Worm (Caenorhabditis elegans) whole organism, late embryonic: ENCODE results near the gene Y47D7A.2.

Source experiments
- C08G9.2 ChIP-seq: sonication (generic microtip); optimal IDR thresholded peaks from 2 replicates; lab custom pipeline; 2016; ENCODE audit warnings: mild to moderate bottlenecking, missing genetic modification characterization, moderate library complexity, missing compliant biosample characterization
- C38D4.7 ChIP-seq: fragments of 200-800 bp; sonication (Bioruptor generic); optimal IDR thresholded peaks from 2 replicates; lab custom pipeline; 2018; ENCODE audit warnings: mild to moderate bottlenecking, missing genetic modification characterization, moderate library complexity, missing compliant biosample characterization
- F13H6.1 ChIP-seq: sonication (generic microtip); optimal IDR thresholded peaks from 2 replicates; lab custom pipeline; 2016; ENCODE audit warnings: missing genetic modification characterization, missing compliant biosample characterization
- K02D7.2 ChIP-seq: sonication (generic microtip); optimal IDR thresholded peaks from 2 replicates; lab custom pipeline; 2017; ENCODE audit warnings: mild to moderate bottlenecking, missing genetic modification characterization, missing compliant biosample characterization
- K09A11.1 ChIP-seq: sonication (generic microtip); optimal IDR thresholded peaks from 2 replicates; lab custom pipeline; 2017; ENCODE audit warnings: antibody characterized with exemption, mild to moderate bottlenecking, missing genetic modification characterization, missing compliant biosample characterization; ENCODE audit not compliant: insufficient read depth
- ahr-1 ChIP-seq: sonication (generic microtip); optimal IDR thresholded peaks from 2 replicates; lab custom pipeline; 2016; ENCODE audit warnings: missing genetic modification characterization, missing compliant biosample characterization
- ceh-14 ChIP-seq: sonication (generic microtip); optimal IDR thresholded peaks from 2 replicates; lab custom pipeline; 2016; ENCODE audit warnings: missing genotype, missing genetic modification characterization, missing compliant biosample characterization
- ceh-19 ChIP-seq: fragments of 200-800 bp; sonication (Bioruptor generic); optimal IDR thresholded peaks from 2 replicates; lab custom pipeline; 2018; ENCODE audit warnings: mild to moderate bottlenecking, missing genetic modification characterization, missing compliant biosample characterization
- ceh-22 ChIP-seq: sonication (generic microtip); optimal IDR thresholded peaks from 2 replicates; lab custom pipeline; 2017; ENCODE audit warnings: missing biosample characterization, missing genetic modification characterization
- ceh-24 ChIP-seq: sonication (generic microtip); optimal IDR thresholded peaks from 2 replicates; lab custom pipeline; 2016; ENCODE audit warnings: mild to moderate bottlenecking, missing genetic modification characterization, missing compliant biosample characterization
- ceh-31 ChIP-seq: sonication (generic microtip); optimal IDR thresholded peaks from 2 replicates; lab custom pipeline; 2016; ENCODE audit warnings: missing genetic modification characterization, missing compliant biosample characterization
- ceh-34 ChIP-seq: sonication (generic microtip); optimal IDR thresholded peaks from 2 replicates; lab custom pipeline; 2016; ENCODE audit warnings: mild to moderate bottlenecking, missing genetic modification characterization, missing compliant biosample characterization
- ceh-45 ChIP-seq: fragments of 200-800 bp; sonication (Bioruptor generic); IDR thresholded peaks from 2 replicates; pipeline ENCODE4 v1.3.6; 2022; ENCODE audit warnings: missing genetic modification reagents, missing genetic modification characterization, missing compliant biosample characterization
- ceh-48 ChIP-seq: sonication (generic microtip); optimal IDR thresholded peaks from 2 replicates; lab custom pipeline; 2016; ENCODE audit warnings: missing genetic modification characterization, inconsistent platforms, missing compliant biosample characterization
- ceh-9 ChIP-seq: sonication (generic microtip); optimal IDR thresholded peaks from 2 replicates; lab custom pipeline; 2016; ENCODE audit warnings: mild to moderate bottlenecking, missing genetic modification characterization, inconsistent platforms, missing compliant biosample characterization
- dmd-4 ChIP-seq: sonication (generic microtip); optimal IDR thresholded peaks from 2 replicates; lab custom pipeline; 2016; ENCODE audit warnings: borderline replicate concordance, missing genetic modification characterization, missing compliant biosample characterization
- elt-2 ChIP-seq: sonication (generic microtip); optimal IDR thresholded peaks from 2 replicates; lab custom pipeline; 2016; ENCODE audit warnings: missing genetic modification reagents, missing genetic modification characterization, missing compliant biosample characterization
- ets-4 ChIP-seq: sonication (generic microtip); optimal IDR thresholded peaks from 2 replicates; lab custom pipeline; 2016; ENCODE audit warnings: missing genetic modification characterization, missing compliant biosample characterization
- eyg-1 ChIP-seq: sonication (generic microtip); optimal IDR thresholded peaks from 2 replicates; lab custom pipeline; 2016; ENCODE audit warnings: missing genotype, missing genetic modification characterization, missing compliant biosample characterization
- fax-1 ChIP-seq: sonication (generic microtip); optimal IDR thresholded peaks from 2 replicates; lab custom pipeline; 2016; ENCODE audit warnings: missing genotype, missing genetic modification characterization, missing compliant biosample characterization
- fkh-10 ChIP-seq: fragments of 150-350 bp; optimal IDR thresholded peaks from 2 replicates; lab custom pipeline; 2014; ENCODE audit warnings: missing biosample characterization, missing genetic modification reagents, missing genetic modification characterization
- fkh-6 ChIP-seq: sonication (generic microtip); optimal IDR thresholded peaks from 2 replicates; lab custom pipeline; 2016; ENCODE audit warnings: missing genetic modification characterization, missing compliant biosample characterization
- gmeb-2 ChIP-seq: sonication (generic microtip); optimal IDR thresholded peaks from 2 replicates; lab custom pipeline; 2016; ENCODE audit warnings: missing genetic modification characterization, inconsistent platforms, missing compliant biosample characterization
- hlh-6 ChIP-seq: sonication (generic microtip); optimal IDR thresholded peaks from 2 replicates; lab custom pipeline; 2016; ENCODE audit warnings: missing genotype, missing genetic modification characterization, missing compliant biosample characterization
- hlh-8 ChIP-seq: sonication (generic microtip); optimal IDR thresholded peaks from 2 replicates; lab custom pipeline; 2016; ENCODE audit warnings: missing genotype, missing genetic modification characterization, missing compliant biosample characterization
- lin-11 ChIP-seq: fragments of 200-800 bp; sonication (Bioruptor generic); optimal IDR thresholded peaks from 2 replicates; lab custom pipeline; 2018; ENCODE audit warnings: mild to moderate bottlenecking, missing genetic modification characterization, missing compliant biosample characterization
- nfya-1 ChIP-seq: sonication (generic microtip); optimal IDR thresholded peaks from 2 replicates; lab custom pipeline; 2017; ENCODE audit warnings: missing genetic modification characterization, mild to moderate bottlenecking, missing compliant biosample characterization, antibody characterized with exemption, moderate library complexity
- nhr-232 ChIP-seq: sonication (generic microtip); optimal IDR thresholded peaks from 2 replicates; lab custom pipeline; 2016; ENCODE audit warnings: missing genetic modification characterization, missing compliant biosample characterization
- odd-2 ChIP-seq: sonication (generic microtip); optimal IDR thresholded peaks from 2 replicates; lab custom pipeline; 2017; ENCODE audit warnings: antibody characterized with exemption, mild to moderate bottlenecking, missing genetic modification characterization, missing compliant biosample characterization
- pag-3 ChIP-seq: sonication (generic microtip); optimal IDR thresholded peaks from 2 replicates; lab custom pipeline; 2016; ENCODE audit warnings: missing compliant biosample characterization, missing genetic modification characterization, borderline replicate concordance
- pat-9 ChIP-seq: fragments of 200-800 bp; sonication (Bioruptor generic); optimal IDR thresholded peaks from 2 replicates; lab custom pipeline; 2018; ENCODE audit warnings: mild to moderate bottlenecking, missing genetic modification characterization, moderate library complexity, missing compliant biosample characterization
- pqm-1 ChIP-seq: sonication (generic microtip); optimal IDR thresholded peaks from 2 replicates; lab custom pipeline; 2016; ENCODE audit warnings: missing genetic modification characterization, missing compliant biosample characterization
- rnt-1 ChIP-seq: sonication (generic microtip); optimal IDR thresholded peaks from 2 replicates; lab custom pipeline; 2016; ENCODE audit warnings: missing genetic modification characterization, missing compliant biosample characterization
- sox-4 ChIP-seq: sonication (generic microtip); optimal IDR thresholded peaks from 2 replicates; lab custom pipeline; 2017; ENCODE audit warnings: mild to moderate bottlenecking, missing genetic modification characterization, inconsistent platforms, missing compliant biosample characterization
- tbx-2 ChIP-seq: sonication (generic microtip); optimal IDR thresholded peaks from 2 replicates; lab custom pipeline; 2016; ENCODE audit warnings: missing genetic modification characterization, missing compliant biosample characterization
- tbx-7 ChIP-seq: sonication (generic microtip); optimal IDR thresholded peaks from 2 replicates; lab custom pipeline; 2016; ENCODE audit warnings: missing genotype, missing genetic modification characterization, missing compliant biosample characterization
- unc-3 ChIP-seq, 2 experiments: fragments of 200-800 bp in 1 of 2; sonication (Bioruptor generic) in 1 of 2; sonication (generic microtip) in 1 of 2; conservative IDR thresholded peaks in 1 of 2; optimal IDR thresholded peaks in 1 of 2; 2 replicates each; pipeline versions ENCODE4 v1.3.6 to Lab custom; 2016 to 2022; ENCODE audit warnings: missing compliant biosample characterization in 2 of 2, missing genetic modification characterization in 2 of 2, missing genetic modification reagents in 1 of 2
- unc-42 ChIP-seq: sonication (generic microtip); optimal IDR thresholded peaks from 2 replicates; lab custom pipeline; 2016; ENCODE audit warnings: missing genotype, missing genetic modification characterization, missing compliant biosample characterization
- unc-86 ChIP-seq: sonication (generic microtip); optimal IDR thresholded peaks from 2 replicates; lab custom pipeline; 2016; ENCODE audit warnings: missing genetic modification characterization, missing compliant biosample characterization
- zip-5 ChIP-seq: sonication (generic microtip); optimal IDR thresholded peaks from 2 replicates; lab custom pipeline; 2016; ENCODE audit warnings: missing genetic modification characterization, missing compliant biosample characterization
- ztf-16 ChIP-seq: sonication (generic microtip); optimal IDR thresholded peaks from 2 replicates; lab custom pipeline; 2017; ENCODE audit warnings: missing genetic modification characterization, missing compliant biosample characterization

The Y47D7A.2 gene

DNA sequence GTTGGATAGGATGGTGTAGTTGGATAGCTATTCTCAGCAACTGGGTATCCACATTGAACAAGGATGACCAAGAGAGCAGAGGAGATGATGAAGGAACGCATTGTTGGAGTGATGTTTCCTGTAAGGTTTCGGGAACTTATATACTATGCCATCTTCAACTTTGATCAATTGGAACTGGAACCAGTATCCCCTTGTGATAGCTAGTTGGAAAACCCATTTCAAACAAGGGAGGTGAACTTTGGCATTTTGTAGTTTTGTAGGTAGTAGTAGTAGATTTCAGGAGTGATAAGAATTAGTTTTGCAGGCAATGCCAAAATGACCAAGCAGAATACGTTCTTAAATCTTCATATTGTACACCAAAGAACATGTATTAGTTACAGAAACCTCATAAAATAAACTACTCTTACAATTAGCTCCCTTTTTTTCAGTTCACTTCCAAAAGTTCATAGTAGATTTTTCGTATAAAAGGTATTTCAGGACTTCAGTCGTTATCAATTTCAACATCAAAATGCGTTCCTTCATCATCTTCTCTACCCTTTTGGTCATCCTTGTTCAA, at the start of gene Y47D7A.2, which contains the start of gene Y47D7A.7:
TSS of gene Y47D7A.2 (plus strand) at position 506 of the 556 bp plus-strand sequence.
TSS of gene Y47D7A.7 (minus strand) at position 101 of the 556 bp plus-strand sequence.
- TF ChIP-seq ceh-45 (GFP tag; lab: Robert Waterston, UW): no peak
- no peak for TF ChIP-seq ceh-48 (tag; lab: Kevin White, UChicago)
- no peak for TF ChIP-seq ceh-24 (tag; lab: Kevin White, UChicago)
- TF ChIP-seq elt-2: no peak
- TF ChIP-seq lin-11: no peak
- no peak for TF ChIP-seq ets-4 (tag; lab: Kevin White, UChicago)
- no peak for TF ChIP-seq zip-5 (tag; lab: Kevin White, UChicago)
- TF ChIP-seq unc-42 (tag; lab: Kevin White, UChicago): no peak
- TF ChIP-seq dmd-4 (tag; lab: Kevin White, UChicago): no peak
- no peak for TF ChIP-seq gmeb-2 (tag; lab: Kevin White, UChicago)
- no peak for TF ChIP-seq fax-1 (tag; lab: Kevin White, UChicago)
- no peak for TF ChIP-seq K02D7.2 (tag; lab: Kevin White, UChicago)
- TF ChIP-seq unc-86 (tag; lab: Kevin White, UChicago): no peak
- TF ChIP-seq pqm-1 (tag; lab: Kevin White, UChicago): no peak
- no peak for TF ChIP-seq pat-9 (tag; lab: Kevin White, UChicago)
- TF ChIP-seq nhr-232: no peak
- TF ChIP-seq fkh-10 (GFP tag; lab: Kevin White, UChicago): no peak
- no peak for TF ChIP-seq K09A11.1 (tag; lab: Kevin White, UChicago)
- TF ChIP-seq sox-4 (tag; lab: Kevin White, UChicago): no peak

DNA sequence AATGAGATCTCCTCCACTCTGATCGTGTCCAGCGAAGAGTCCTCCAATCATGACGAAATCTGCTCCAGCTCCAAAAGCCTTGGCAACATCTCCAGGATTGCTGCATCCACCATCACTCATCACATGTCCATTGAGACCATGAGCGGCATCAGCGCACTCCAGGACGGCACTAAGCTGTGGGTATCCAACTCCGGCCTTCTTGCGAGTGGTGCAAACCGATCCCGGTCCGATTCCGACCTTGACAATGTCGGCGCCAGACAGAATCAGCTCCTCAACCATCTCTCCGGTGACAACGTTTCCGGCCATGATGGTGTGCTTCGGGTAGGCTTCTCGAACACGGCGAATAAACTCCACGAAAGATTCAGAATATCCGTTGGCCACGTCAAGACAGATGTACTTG, 49.6 kb upstream of the Y47D7A.2 start:
- TF ChIP-seq ceh-9 (tag; lab: Kevin White, UChicago) (no peak), unc-86 (tag; lab: Kevin White, UChicago) (no peak), ceh-19 (GFP tag; lab: Kevin White, UChicago) (no peak), odd-2 (tag; lab: Kevin White, UChicago) (no peak), hlh-8 (no peak), rnt-1 (no peak), C08G9.2 (tag; lab: Kevin White, UChicago) (no peak), fkh-6 (no peak), eyg-1 (no peak)

DNA sequence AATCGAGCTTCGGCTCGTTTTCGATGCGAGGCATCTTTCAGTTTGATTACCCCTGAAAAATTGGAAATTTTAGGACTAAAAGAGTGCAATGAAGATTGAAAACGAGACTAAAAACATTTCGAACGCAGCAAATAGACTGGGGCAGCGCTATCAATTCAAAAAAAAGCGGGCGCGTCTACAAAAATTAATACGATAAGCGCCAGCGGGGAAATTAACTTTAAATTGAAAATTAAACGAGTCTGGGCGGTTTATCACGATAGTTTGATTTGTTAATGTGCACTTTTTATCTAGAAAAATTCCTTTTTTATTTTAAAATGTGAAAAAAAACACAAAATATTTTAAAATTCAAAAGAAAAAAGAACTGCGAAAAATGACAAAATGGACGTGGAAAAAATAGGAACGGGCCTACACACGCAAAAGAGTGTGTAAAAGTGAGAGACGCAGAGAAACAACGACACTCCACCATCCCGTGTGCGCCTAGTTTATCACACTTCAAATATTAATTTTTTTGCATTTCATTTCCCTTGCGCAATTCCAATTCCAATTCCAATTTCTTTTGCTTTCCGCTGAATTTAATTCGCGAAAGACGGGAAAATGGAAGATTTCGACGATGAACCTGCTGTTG, 48.7 kb upstream of the Y47D7A.2 start, which contains the start of the genes gmpr-1 and fipp-1:
TSS of gene gmpr-1 (minus strand) at position 75 of the 625 bp plus-strand sequence.
TSS of gene fipp-1 (plus strand) at position 499 of the 625 bp plus-strand sequence.
- TF ChIP-seq unc-3 (GFP tag; conservative IDR thresholded peaks at IDR 0.05; lab: Robert Waterston, UW): no peak
- no peak for TF ChIP-seq unc-3 (tag; optimal IDR thresholded peaks at IDR 0.05; lab: Kevin White, UChicago)
- no peak for TF ChIP-seq tbx-2 (tag; lab: Kevin White, UChicago)
- no peak for TF ChIP-seq dmd-4 (tag; lab: Kevin White, UChicago)
- TF ChIP-seq tbx-7 (tag; lab: Kevin White, UChicago): no peak
- TF ChIP-seq hlh-6 (tag; lab: Kevin White, UChicago): no peak
- TF ChIP-seq F13H6.1 (tag; lab: Kevin White, UChicago): no peak
- TF ChIP-seq ceh-22: no peak
- peak; percentile 32 for TF ChIP-seq elt-2
- TF ChIP-seq ceh-31: peak; percentile 12
- no peak for TF ChIP-seq C38D4.7 (GFP tag; lab: Kevin White, UChicago)
- TF ChIP-seq ceh-24 (tag; lab: Kevin White, UChicago): no peak
- peak; percentile 43 for TF ChIP-seq unc-42 (tag; lab: Kevin White, UChicago)
- no peak for TF ChIP-seq hlh-8
- TF ChIP-seq pqm-1 (tag; lab: Kevin White, UChicago): no peak
- TF ChIP-seq pag-3: no peak
- no peak for TF ChIP-seq lin-11
- peak; percentile 29 for TF ChIP-seq nfya-1
- no peak for TF ChIP-seq ceh-45 (GFP tag; lab: Robert Waterston, UW)
- TF ChIP-seq ceh-14 (tag; lab: Kevin White, UChicago): peak; percentile 22
- no peak for TF ChIP-seq ahr-1
- TF ChIP-seq ztf-16: no peak
- TF ChIP-seq ceh-34 (tag; lab: Kevin White, UChicago): no peak
- no peak for TF ChIP-seq pat-9 (tag; lab: Kevin White, UChicago)
